Worm (Caenorhabditis elegans): ENCODE data around the gene C28A5.6.

DNA sequence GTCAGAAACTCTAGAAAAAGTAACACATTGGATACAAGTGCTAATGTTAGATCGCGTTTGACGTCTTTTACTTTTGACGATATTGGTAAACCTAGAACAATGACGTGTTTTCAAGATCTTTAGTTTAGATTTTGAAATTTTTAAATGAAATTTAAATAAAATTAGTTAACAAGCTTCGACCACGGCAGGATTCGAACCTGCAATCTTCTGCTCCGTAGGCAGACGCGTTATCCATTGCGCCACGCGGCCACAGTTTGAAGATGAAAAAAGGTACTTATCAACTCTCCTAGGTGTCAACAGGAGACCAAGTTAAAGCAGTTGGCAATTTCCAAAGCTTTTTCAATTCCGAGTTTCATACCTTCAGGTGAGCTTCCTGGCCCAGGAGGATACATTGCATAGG, 20.1 kb upstream of the C28A5.6 start:
- TF ChIP-seq T23F11.4 (GFP tag; optimal IDR thresholded peaks at IDR 0.05) (no peak), unc-55 (GFP tag; optimal IDR thresholded peaks at IDR 0.05) (no peak)
